Worm (Caenorhabditis elegans) whole organism, early embryonic: ENCODE data around the gene C05D12.5.

Experiments used
- aly-1 ChIP-seq: sonication (generic microtip); optimal IDR thresholded peaks from 2 replicates; lab custom pipeline; 2016; ENCODE audit warnings: missing genetic modification characterization, missing compliant biosample characterization
- flt-1 ChIP-seq: fragments of 200-800 bp; sonication (Bioruptor generic); IDR thresholded peaks from 2 replicates; pipeline ENCODE4 v1.3.6; 2022; ENCODE audit warnings: missing genetic modification characterization, missing compliant biosample characterization
- hmbx-1 ChIP-seq: sonication (generic microtip); optimal IDR thresholded peaks from 2 replicates; lab custom pipeline; 2016; ENCODE audit warnings: mild to moderate bottlenecking, missing genetic modification characterization, missing compliant biosample characterization
- tbx-37 ChIP-seq: fragments of 200-800 bp; sonication (Bioruptor generic); conservative IDR thresholded peaks from 2 replicates; pipeline ENCODE4 v1.3.6; 2022; ENCODE audit warnings: missing genetic modification reagents, missing genetic modification characterization, missing compliant biosample characterization
- tra-4 ChIP-seq: sonication (generic microtip); optimal IDR thresholded peaks from 2 replicates; lab custom pipeline; 2017; ENCODE audit warnings: missing genetic modification characterization, missing compliant biosample characterization

- no peak for TF ChIP-seq aly-1 (tag; lab: Kevin White, UChicago)
- no peak for TF ChIP-seq hmbx-1
- no peak for TF ChIP-seq tbx-37 (GFP tag; lab: Robert Waterston, UW)
- TF ChIP-seq flt-1 (GFP tag; lab: Robert Waterston, UW), result no peak
- no peak for TF ChIP-seq tra-4
Observed at ce11 chrII:11455140-11455539, 21.1 kb downstream of the C05D12.5 start.
